Fruit fly (Drosophila melanogaster) whole organism, embryonic: ENCODE data around the gene CG32369.
A peak's percentile ranks its signal among the peaks of the same experiment; 100 is the strongest.

Experiments used
- Bgb ChIP-seq: fragments of 200-800 bp; sonication (Bioruptor generic); IDR thresholded peaks from 2 replicates; pipeline ENCODE4 v1.3.6; 2022; ENCODE audit warnings: missing biosample characterization, missing genetic modification characterization; ENCODE audit not compliant: partially characterized antibody
- CG10462 ChIP-seq: fragments of 200-800 bp; sonication (Bioruptor generic); optimal IDR thresholded peaks from 2 replicates; lab custom pipeline; 2016; ENCODE audit warnings: missing biosample characterization, missing genetic modification characterization
- CG10543 ChIP-seq: fragments of 200-800 bp; sonication (Bioruptor generic); optimal IDR thresholded peaks from 3 replicates; lab custom pipeline; 2017; ENCODE audit warnings: missing biosample characterization, mild to moderate bottlenecking, missing genetic modification characterization, moderate library complexity
- CG11504 ChIP-seq: fragments of 200-800 bp; sonication (Bioruptor generic); optimal IDR thresholded peaks from 3 replicates; lab custom pipeline; 2019; ENCODE audit warnings: missing biosample characterization, mild to moderate bottlenecking, missing genetic modification characterization, moderate library complexity
- CG12659 ChIP-seq: fragments of 200-800 bp; sonication (Bioruptor generic); optimal IDR thresholded peaks from 3 replicates; lab custom pipeline; 2017; ENCODE audit warnings: mild to moderate bottlenecking, missing biosample characterization, missing genetic modification reagents, missing genetic modification characterization
- CG13287 ChIP-seq: fragments of 200-800 bp; sonication (Bioruptor generic); IDR thresholded peaks from 2 replicates; pipeline ENCODE4 v1.3.6; 2022; ENCODE audit warnings: missing biosample characterization, missing genetic modification characterization; ENCODE audit not compliant: partially characterized antibody
- CG14014 ChIP-seq: fragments of 200-800 bp; sonication (Bioruptor generic); IDR thresholded peaks from 2 replicates; pipeline ENCODE4 v1.3.6; 2022; ENCODE audit warnings: missing biosample characterization, missing genetic modification characterization
- CG14050 ChIP-seq: fragments of 200-800 bp; sonication (Bioruptor generic); IDR thresholded peaks from 3 replicates; pipeline ENCODE4 v1.3.6; 2022; ENCODE audit warnings: missing biosample characterization, missing genetic modification characterization
- CG1529 ChIP-seq: fragments of 200-800 bp; sonication (Bioruptor generic); optimal IDR thresholded peaks from 3 replicates; lab custom pipeline; 2018; ENCODE audit warnings: missing biosample characterization, missing genetic modification characterization
- CG15514 ChIP-seq: fragments of 200-800 bp; sonication (Bioruptor generic); optimal IDR thresholded peaks from 3 replicates; lab custom pipeline; 2017; ENCODE audit warnings: missing biosample characterization, missing genetic modification characterization, mild to moderate bottlenecking, moderate library complexity, missing genetic modification reagents
- CG17912 ChIP-seq: fragments of 200-800 bp; sonication (Bioruptor generic); optimal IDR thresholded peaks from 2 replicates; lab custom pipeline; 2018; ENCODE audit warnings: missing biosample characterization, mild to moderate bottlenecking, missing genetic modification characterization
- CG18599 ChIP-seq: fragments of 200-800 bp; sonication (Bioruptor generic); optimal IDR thresholded peaks from 3 replicates; lab custom pipeline; 2017; ENCODE audit warnings: missing biosample characterization, missing genetic modification characterization, mild to moderate bottlenecking, moderate library complexity, missing genetic modification reagents
- CG32767 ChIP-seq: fragments of 200-800 bp; sonication (Bioruptor generic); IDR thresholded peaks from 2 replicates; pipeline ENCODE4 v1.3.6; 2022; ENCODE audit warnings: missing biosample characterization, missing genetic modification characterization
- CG34376 ChIP-seq: fragments of 200-800 bp; sonication (Bioruptor generic); optimal IDR thresholded peaks from 2 replicates; lab custom pipeline; 2018; ENCODE audit warnings: missing biosample characterization, mild to moderate bottlenecking, missing genetic modification characterization
- CG6175 ChIP-seq: fragments of 200-800 bp; sonication (Bioruptor generic); IDR thresholded peaks from 3 replicates; pipeline ENCODE4 v1.3.6; 2022; ENCODE audit warnings: missing biosample characterization, missing genetic modification characterization
- CTCF ChIP-seq: fragments of 200-800 bp; sonication (Bioruptor generic); optimal IDR thresholded peaks from 2 replicates; lab custom pipeline; 2017; ENCODE audit warnings: missing biosample characterization, mild to moderate bottlenecking, missing genetic modification characterization, moderate library complexity
- CkIIα-i1 ChIP-seq: fragments of 200-800 bp; sonication (Bioruptor generic); IDR thresholded peaks from 2 replicates; pipeline ENCODE4 v1.3.6; 2022; ENCODE audit warnings: missing biosample characterization, missing genetic modification characterization
- Dbx ChIP-seq: fragments of 200-800 bp; sonication (Bioruptor generic); IDR thresholded peaks from 3 replicates; pipeline ENCODE4 v1.3.6; 2022; ENCODE audit warnings: missing biosample characterization, missing genetic modification characterization
- Deaf1 ChIP-seq: fragments of 200-800 bp; optimal IDR thresholded peaks from 3 replicates; lab custom pipeline; 2019; ENCODE audit warnings: missing biosample characterization, mild to moderate bottlenecking, missing genetic modification characterization, moderate library complexity
- Drgx ChIP-seq: fragments of 200-800 bp; sonication (Bioruptor generic); IDR thresholded peaks from 2 replicates; pipeline ENCODE4 v1.3.6; 2022; ENCODE audit warnings: missing biosample characterization, missing genetic modification characterization
- Ets65A ChIP-seq: fragments of 200-800 bp; sonication (Bioruptor generic); peaks from one replicate; lab custom pipeline; 2016; ENCODE audit warnings: missing biosample characterization, missing genetic modification characterization
- HLHmδ ChIP-seq: fragments of 200-800 bp; sonication (Bioruptor generic); optimal IDR thresholded peaks from 2 replicates; lab custom pipeline; 2018; ENCODE audit warnings: missing biosample characterization, mild to moderate bottlenecking, missing genetic modification characterization, moderate library complexity
- Hey ChIP-seq: fragments of 200-800 bp; sonication (Bioruptor generic); optimal IDR thresholded peaks from 3 replicates; lab custom pipeline; 2018; ENCODE audit warnings: missing biosample characterization, mild to moderate bottlenecking, missing genetic modification characterization
- Hmr ChIP-seq: fragments of 200-800 bp; sonication (Bioruptor generic); optimal IDR thresholded peaks from 3 replicates; lab custom pipeline; 2017; ENCODE audit warnings: mild to moderate bottlenecking, missing biosample characterization, missing genetic modification reagents, missing genetic modification characterization
- Hr78 ChIP-seq, 2 experiments: fragments of 200-800 bp in 1 of 2; fragments of >200 bp in 1 of 2; sonication (Bioruptor generic) in 1 of 2; optimal IDR thresholded peaks; 2 replicates each; lab custom pipeline; 2017 to 2019; ENCODE audit warnings: missing biosample characterization in 2 of 2, missing genetic modification characterization in 2 of 2, mild to moderate bottlenecking in 1 of 2, moderate library complexity in 1 of 2
- MBD-R2 ChIP-seq: fragments of 200-800 bp; sonication (Bioruptor generic); IDR thresholded peaks from 2 replicates; pipeline ENCODE4 v1.3.6; 2022; ENCODE audit warnings: missing biosample characterization, missing genetic modification characterization
- MTF-1 ChIP-seq: fragments of 200-800 bp; sonication (Bioruptor generic); optimal IDR thresholded peaks from 2 replicates; lab custom pipeline; 2018; ENCODE audit warnings: missing biosample characterization, mild to moderate bottlenecking, missing genetic modification characterization, borderline replicate concordance
- Med ChIP-seq: fragments of 200-800 bp; sonication (Bioruptor generic); peaks from one replicate; lab custom pipeline; 2016; ENCODE audit warnings: missing biosample characterization, missing genetic modification characterization, mild to moderate bottlenecking, inconsistent platforms, moderate library complexity
- Meics ChIP-seq: fragments of 200-800 bp; sonication (Bioruptor generic); optimal IDR thresholded peaks from 2 replicates; lab custom pipeline; 2017; ENCODE audit warnings: missing biosample characterization, mild to moderate bottlenecking, missing genetic modification characterization
- Nf-YC ChIP-seq: fragments of 200-800 bp; optimal IDR thresholded peaks from 3 replicates; lab custom pipeline; 2019; ENCODE audit warnings: missing biosample characterization, mild to moderate bottlenecking, missing genetic modification characterization, moderate library complexity
- NfI ChIP-seq: fragments of 200-800 bp; sonication (Bioruptor generic); optimal IDR thresholded peaks from 3 replicates; lab custom pipeline; 2018; ENCODE audit warnings: missing biosample characterization, mild to moderate bottlenecking, missing genetic modification characterization, moderate library complexity
- Opbp ChIP-seq: fragments of 200-800 bp; sonication (Bioruptor generic); IDR thresholded peaks from 3 replicates; pipeline ENCODE4 v1.3.6; 2022; ENCODE audit warnings: missing biosample characterization, missing genetic modification characterization; ENCODE audit not compliant: partially characterized antibody
- Pdp1 ChIP-seq, 2 experiments: fragments of 200-800 bp; sonication (Bioruptor generic); optimal IDR thresholded peaks; 3 replicates each; lab custom pipeline; 2016; ENCODE audit warnings: missing biosample characterization in 2 of 2, missing genetic modification characterization in 2 of 2, mild to moderate bottlenecking in 1 of 2, moderate library complexity in 1 of 2
- croc ChIP-seq: fragments of 200-800 bp; sonication (Bioruptor generic); conservative IDR thresholded peaks from 3 replicates; pipeline ENCODE4 v1.3.6; 2022; ENCODE audit warnings: missing biosample characterization, missing genetic modification characterization
- dm ChIP-seq: fragments of 200-800 bp; sonication (Bioruptor generic); optimal IDR thresholded peaks from 3 replicates; lab custom pipeline; 2016; ENCODE audit warnings: missing biosample characterization, missing genetic modification characterization
- exex ChIP-seq: fragments of 200-800 bp; sonication (Bioruptor generic); optimal IDR thresholded peaks from 4 replicates; lab custom pipeline; 2018; ENCODE audit warnings: missing biosample characterization, mild to moderate bottlenecking, missing genetic modification characterization, moderate library complexity
- fd64A ChIP-seq: fragments of 200-800 bp; sonication (Bioruptor generic); optimal IDR thresholded peaks from 3 replicates; lab custom pipeline; 2018; ENCODE audit warnings: missing biosample characterization, mild to moderate bottlenecking, missing genetic modification characterization
- ham ChIP-seq: fragments of 200-800 bp; sonication (Bioruptor generic); IDR thresholded peaks from 2 replicates; pipeline ENCODE4 v1.3.6; 2022; ENCODE audit warnings: missing biosample characterization, missing genetic modification characterization
- insv ChIP-seq, 2 experiments: fragments of 200-800 bp; sonication (Bioruptor generic); optimal IDR thresholded peaks; 3 replicates each; lab custom pipeline; 2016 to 2018; ENCODE audit warnings: missing biosample characterization in 2 of 2, missing genetic modification characterization in 2 of 2
- kah ChIP-seq: fragments of 200-800 bp; sonication (Bioruptor generic); optimal IDR thresholded peaks from 2 replicates; lab custom pipeline; 2018; ENCODE audit warnings: missing biosample characterization, mild to moderate bottlenecking, missing genetic modification characterization
- lab ChIP-seq: fragments of 200-800 bp; sonication (Bioruptor generic); optimal IDR thresholded peaks from 3 replicates; lab custom pipeline; 2017; ENCODE audit warnings: missing biosample characterization, missing genetic modification characterization, mild to moderate bottlenecking, moderate library complexity, missing genetic modification reagents
- onecut ChIP-seq: fragments of 200-800 bp; sonication (Bioruptor generic); IDR thresholded peaks from 2 replicates; pipeline ENCODE4 v1.3.6; 2022; ENCODE audit warnings: missing biosample characterization, missing genetic modification characterization
- pum ChIP-seq: fragments of 200-800 bp; sonication (Bioruptor generic); optimal IDR thresholded peaks from 2 replicates; lab custom pipeline; 2016; ENCODE audit warnings: missing biosample characterization, missing genetic modification characterization
- scrt ChIP-seq: fragments of 200-800 bp; sonication (Bioruptor generic); optimal IDR thresholded peaks from 2 replicates; lab custom pipeline; 2018; ENCODE audit warnings: missing biosample characterization, mild to moderate bottlenecking, missing genetic modification characterization, moderate library complexity
- sd ChIP-seq: fragments of 200-800 bp; sonication (Bioruptor generic); optimal IDR thresholded peaks from 3 replicates; lab custom pipeline; 2018; ENCODE audit warnings: missing biosample characterization, mild to moderate bottlenecking, missing genetic modification characterization, moderate library complexity
- sr ChIP-seq: fragments of 200-800 bp; sonication (Bioruptor generic); IDR thresholded peaks from 3 replicates; pipeline ENCODE4 v1.3.6; 2022; ENCODE audit warnings: missing biosample characterization, missing genetic modification characterization
- tap ChIP-seq: fragments of 200-800 bp; optimal IDR thresholded peaks from 3 replicates; lab custom pipeline; 2019; ENCODE audit warnings: missing biosample characterization, mild to moderate bottlenecking, missing genetic modification characterization, moderate library complexity
- ttk ChIP-seq: fragments of 200-800 bp; sonication (Bioruptor generic); IDR thresholded peaks from 2 replicates; pipeline ENCODE4 v2.1.2; 2022; ENCODE audit warnings: missing biosample characterization, missing genetic modification characterization

The CG32369 gene

DNA sequence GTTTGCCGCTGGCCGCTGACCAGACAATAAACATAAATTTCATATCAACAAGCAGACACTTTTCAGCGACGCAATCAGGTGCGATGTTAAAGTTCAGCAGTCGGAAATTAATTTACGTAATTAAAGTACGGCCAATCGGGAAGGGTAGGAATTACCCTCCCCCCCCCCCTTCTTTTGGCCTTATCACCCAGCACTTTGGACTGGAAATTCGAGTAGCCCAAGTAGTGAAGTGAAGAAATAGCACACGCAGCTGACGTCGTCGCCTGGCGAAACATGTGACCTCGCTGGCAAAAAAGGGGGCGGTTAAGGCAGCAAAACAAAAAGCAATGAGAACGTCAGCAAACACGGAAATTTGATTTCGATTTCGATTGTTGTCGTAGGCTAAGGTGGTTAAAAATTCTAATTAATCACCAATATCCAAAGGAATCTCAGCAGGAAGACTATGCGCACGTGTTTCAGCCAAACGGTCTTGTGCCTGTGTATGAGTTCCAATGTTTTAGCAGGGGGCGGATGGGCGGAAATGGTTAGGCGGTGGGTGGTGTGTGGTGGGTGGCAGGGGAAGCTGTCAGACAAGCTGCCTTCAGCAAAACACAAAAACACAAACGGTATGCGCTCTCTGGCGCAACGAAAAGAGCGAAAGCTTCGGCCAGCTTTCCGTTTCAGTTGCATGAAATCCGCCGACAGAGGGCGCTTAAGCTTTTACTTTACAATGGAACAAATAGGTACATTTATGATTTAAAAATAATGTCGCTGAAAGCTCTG is 27.2 kb upstream of the CG32369 start (continued):
- TF ChIP-seq Hr78 (GFP tag; optimal IDR thresholded peaks at IDR 0.05; lab: Kevin White, UChicago) (peak in 1 of 2 experiments; percentile 75), lab (GFP tag; lab: Kevin White, UChicago) (peak; percentile 72), ttk (GFP tag; lab: Robert Waterston, UW) (peak; percentile 42; the same call in 1 of the 2 replicates), Pdp1 (GFP tag; optimal IDR thresholded peaks at IDR 0.05; lab: Kevin White, UChicago) (peak in 1 of 2 experiments; percentile 86), Dbx (peak; percentile 4; the same call in 2 of the 3 replicates), pum (no peak), MBD-R2 (GFP tag; lab: Robert Waterston, UW) (no peak), insv (GFP tag; optimal IDR thresholded peaks at IDR 0.05; lab: Kevin White, UChicago) (no peak), CG13287 (GFP tag; lab: Robert Waterston, UW) (peak; percentile 47; the same call in 1 of the 2 replicates), Nf-YC (peak; percentile 5), CG11504 (tag; lab: Kevin White, UChicago) (peak; percentile 26), exex (tag; lab: Kevin White, UChicago) (peak; percentile 91), Hmr (GFP tag; lab: Kevin White, UChicago) (peak; percentile 7), CG14050 (GFP tag; lab: Robert Waterston, UW) (peak; percentile 33; the same call in 1 of the 3 replicates), Meics (GFP tag; lab: Kevin White, UChicago) (peak; percentile 22), HLHmδ (no peak), CTCF (GFP tag; lab: Kevin White, UChicago) (peak; percentile 97), scrt (peak; percentile 51), MTF-1 (GFP tag; lab: Kevin White, UChicago) (peak; percentile 10), CG17912 (GFP tag; lab: Kevin White, UChicago) (peak; percentile 61), Deaf1 (tag; lab: Kevin White, UChicago) (peak; percentile 16), NfI (peak; percentile 11), CG18599 (GFP tag; lab: Kevin White, UChicago) (peak; percentile 35), CG34376 (peak; percentile 58), Hey (tag; lab: Kevin White, UChicago) (peak; percentile 56), ham (GFP tag; lab: Robert Waterston, UW) (0 out of 2 replicates have a peak, but pooled peaks have one; percentile 5), CG10543 (GFP tag; lab: Kevin White, UChicago) (peak; percentile 62), kah (GFP tag; lab: Kevin White, UChicago) (no peak), Opbp (GFP tag; lab: Robert Waterston, UW) (no peak), CG12659 (GFP tag; lab: Kevin White, UChicago) (peak; percentile 13), CG10462 (GFP tag; lab: Kevin White, UChicago) (no peak), tap (tag; lab: Kevin White, UChicago) (peak; percentile 33), CG6175 (GFP tag; lab: Robert Waterston, UW) (no peak), fd64A (GFP tag; lab: Kevin White, UChicago) (peak; percentile 40), onecut (GFP tag; lab: Robert Waterston, UW) (peak; percentile 42; the same call in 1 of the 2 replicates), sr (GFP tag; lab: Robert Waterston, UW) (peak; percentile 90), Drgx (GFP tag; lab: Robert Waterston, UW) (peak; percentile 67), CG15514 (GFP tag; lab: Kevin White, UChicago) (no peak), Ets65A (GFP tag; lab: Kevin White, UChicago) (peak; percentile 63), Bgb (peak; percentile 30; the same call in 1 of the 2 replicates), CG1529 (GFP tag; lab: Kevin White, UChicago) (no peak), CG32767 (GFP tag; lab: Robert Waterston, UW) (no peak), CG14014 (GFP tag; lab: Robert Waterston, UW) (peak; percentile 31; the same call in 1 of the 2 replicates), sd (tag; lab: Kevin White, UChicago) (peak; percentile 71), CkIIα-i1 (no peak), croc (GFP tag; lab: Robert Waterston, UW) (no peak), dm (GFP tag; lab: Kevin White, UChicago) (no peak), Med (GFP tag; lab: Kevin White, UChicago) (peak; percentile 78)
